Worm (Caenorhabditis elegans) whole organism, L4 larva: ENCODE measurements around the gene nhr-21.

Experiments used
- F26F4.8 ChIP-seq: fragments of 200-800 bp; sonication (Bioruptor generic); conservative IDR thresholded peaks from 2 replicates; pipeline ENCODE4 v1.3.6; 2022; ENCODE audit warnings: missing genetic modification characterization, missing compliant biosample characterization
- F44E2.7 ChIP-seq: fragments of 200-800 bp; sonication (Bioruptor generic); IDR thresholded peaks from 2 replicates; pipeline ENCODE4 v2.1.2; 2022; ENCODE audit warnings: missing genetic modification characterization, missing compliant biosample characterization
- Y48G9A.11 ChIP-seq: fragments of 200-800 bp; sonication (Bioruptor generic); IDR thresholded peaks from 2 replicates; pipeline ENCODE4 v1.3.6; 2022; ENCODE audit warnings: missing genetic modification reagents, missing genetic modification characterization, missing compliant biosample characterization
- Y5F2A.4 ChIP-seq: fragments of 200-800 bp; sonication (Bioruptor generic); optimal IDR thresholded peaks from 2 replicates; lab custom pipeline; 2018; ENCODE audit warnings: mild to moderate bottlenecking, missing genetic modification characterization, missing compliant biosample characterization
- aha-1 ChIP-seq: fragments of 150-350 bp; peaks from one replicate; lab custom pipeline; 2014; ENCODE audit warnings: missing biosample characterization, missing genetic modification characterization
- ama-1 ChIP-seq: fragments of 150-350 bp; optimal IDR thresholded peaks from 2 replicates; lab custom pipeline; 2014; ENCODE audit warnings: inconsistent platforms, mixed read lengths
- attf-4 ChIP-seq: sonication (generic microtip); optimal IDR thresholded peaks from 3 replicates; lab custom pipeline; 2017; ENCODE audit warnings: missing biosample characterization, missing genetic modification characterization
- ceh-28 ChIP-seq: fragments of 150-350 bp; optimal IDR thresholded peaks from 2 replicates; lab custom pipeline; 2014; ENCODE audit warnings: missing biosample characterization, missing genetic modification reagents, missing genetic modification characterization
- ceh-62 ChIP-seq: sonication (generic microtip); optimal IDR thresholded peaks from 2 replicates; lab custom pipeline; 2017; ENCODE audit warnings: missing biosample characterization, missing genetic modification characterization
- cey-2 ChIP-seq: sonication (generic microtip); optimal IDR thresholded peaks from 3 replicates; lab custom pipeline; 2017; ENCODE audit warnings: missing genetic modification characterization, mild to moderate bottlenecking, missing compliant biosample characterization, antibody characterized with exemption, borderline replicate concordance; ENCODE audit not compliant: insufficient read depth
- daf-12 ChIP-seq: fragments of 150-350 bp; optimal IDR thresholded peaks from 2 replicates; lab custom pipeline; 2014; ENCODE audit warnings: missing biosample characterization, missing genetic modification reagents, missing genetic modification characterization
- daf-19 ChIP-seq: fragments of 200-800 bp; sonication (Bioruptor generic); conservative IDR thresholded peaks from 2 replicates; pipeline ENCODE4 v1.3.6; 2022; ENCODE audit warnings: missing genetic modification characterization, missing compliant biosample characterization
- daf-8 ChIP-seq: fragments of 200-800 bp; sonication (Bioruptor generic); IDR thresholded peaks from 2 replicates; pipeline ENCODE4 v1.3.6; 2022; ENCODE audit warnings: missing genetic modification characterization, missing compliant biosample characterization
- duxl-1 ChIP-seq: sonication (generic microtip); optimal IDR thresholded peaks from 2 replicates; lab custom pipeline; 2016; ENCODE audit warnings: mild to moderate bottlenecking, missing genetic modification characterization, moderate library complexity, missing compliant biosample characterization; ENCODE audit not compliant: poor library complexity
- fos-1 ChIP-seq: fragments of 150-350 bp; optimal IDR thresholded peaks from 2 replicates; lab custom pipeline; 2014; ENCODE audit warnings: missing biosample characterization, missing genetic modification characterization
- gei-8 ChIP-seq: fragments of 200-800 bp; sonication (Bioruptor generic); optimal IDR thresholded peaks from 2 replicates; lab custom pipeline; 2018; ENCODE audit warnings: mild to moderate bottlenecking, missing genetic modification characterization, missing compliant biosample characterization
- hif-1 ChIP-seq, 2 experiments: sonication (generic microtip); optimal IDR thresholded peaks; 2 replicates each; lab custom pipeline; 2016 to 2017; ENCODE audit warnings: missing compliant biosample characterization in 2 of 2, missing genetic modification characterization in 2 of 2, missing genetic modification reagents in 2 of 2, missing genotype in 2 of 2, mild to moderate bottlenecking in 1 of 2
- hmg-1.1 ChIP-seq: fragments of 200-800 bp; sonication (Bioruptor generic); IDR thresholded peaks from 2 replicates; pipeline ENCODE4 v1.3.6; 2022; ENCODE audit warnings: missing genetic modification reagents, missing genetic modification characterization, missing compliant biosample characterization
- lin-1 ChIP-seq: fragments of 200-800 bp; sonication (Bioruptor generic); IDR thresholded peaks from 2 replicates; pipeline ENCODE4 v1.3.6; 2022; ENCODE audit warnings: missing genetic modification reagents, missing genetic modification characterization, missing compliant biosample characterization
- lin-13 ChIP-seq: fragments of 150-350 bp; optimal IDR thresholded peaks from 2 replicates; lab custom pipeline; 2014; ENCODE audit warnings: missing biosample characterization, missing genetic modification reagents, missing genetic modification characterization
- lin-15B ChIP-seq: fragments of 150-350 bp; sonication (generic microtip); optimal IDR thresholded peaks from 3 replicates; lab custom pipeline; 2014; ENCODE audit warnings: missing biosample characterization, missing genetic modification characterization
- lin-29 ChIP-seq: fragments of 200-800 bp; sonication (Bioruptor generic); IDR thresholded peaks from 2 replicates; pipeline ENCODE4 v1.3.6; 2022; ENCODE audit warnings: missing genetic modification reagents, missing genetic modification characterization, missing compliant biosample characterization
- lin-39 ChIP-seq: fragments of 150-350 bp; optimal IDR thresholded peaks from 2 replicates; lab custom pipeline; 2014; ENCODE audit warnings: missing biosample characterization, missing genetic modification reagents, missing genetic modification characterization
- lir-3 ChIP-seq: sonication (generic microtip); optimal IDR thresholded peaks from 2 replicates; lab custom pipeline; 2016; ENCODE audit warnings: mild to moderate bottlenecking, missing genetic modification characterization, missing compliant biosample characterization
- lsy-2 ChIP-seq, 2 experiments: fragments of 150-350 bp in 1 of 2; sonication (generic microtip) in 1 of 2; optimal IDR thresholded peaks; 2 replicates each; lab custom pipeline; 2014 to 2017; ENCODE audit warnings: missing biosample characterization in 2 of 2, missing genetic modification characterization in 2 of 2
- madf-5 ChIP-seq, 2 experiments: fragments of 200-800 bp; sonication (Bioruptor generic); IDR thresholded peaks; 2 replicates each; pipeline ENCODE4 v1.3.6; 2022; ENCODE audit warnings: missing compliant biosample characterization in 2 of 2, missing genetic modification characterization in 2 of 2
- mdl-1 ChIP-seq, 2 experiments: fragments of 150-350 bp in 1 of 2; sonication (generic microtip) in 1 of 2; optimal IDR thresholded peaks; 2 replicates each; lab custom pipeline; 2014 to 2017; ENCODE audit warnings: missing biosample characterization in 2 of 2, missing genetic modification characterization in 2 of 2
- mep-1 ChIP-seq: fragments of 150-350 bp; sonication (generic microtip); optimal IDR thresholded peaks from 3 replicates; lab custom pipeline; 2014; ENCODE audit warnings: missing biosample characterization, missing genetic modification characterization
- mes-2 ChIP-seq: sonication (generic microtip); optimal IDR thresholded peaks from 2 replicates; lab custom pipeline; 2016; ENCODE audit warnings: missing genotype, mild to moderate bottlenecking, missing genetic modification characterization, missing compliant biosample characterization; ENCODE audit not compliant: poor library complexity, severe bottlenecking
- mxl-3 ChIP-seq: fragments of 200-800 bp; sonication (Bioruptor generic); optimal IDR thresholded peaks from 2 replicates; lab custom pipeline; 2018; ENCODE audit warnings: mild to moderate bottlenecking, missing genetic modification characterization, missing compliant biosample characterization
- nhr-10 ChIP-seq: fragments of 150-350 bp; optimal IDR thresholded peaks from 2 replicates; lab custom pipeline; 2014; ENCODE audit warnings: missing biosample characterization, missing genetic modification characterization
- nhr-102 ChIP-seq: sonication (generic microtip); optimal IDR thresholded peaks from 2 replicates; lab custom pipeline; 2016; ENCODE audit warnings: mild to moderate bottlenecking, missing genetic modification characterization, moderate library complexity, missing compliant biosample characterization
- nhr-237 ChIP-seq: sonication (generic microtip); optimal IDR thresholded peaks from 2 replicates; lab custom pipeline; 2017; ENCODE audit warnings: missing biosample characterization, missing genetic modification characterization
- nhr-25 ChIP-seq: sonication (generic microtip); optimal IDR thresholded peaks from 2 replicates; lab custom pipeline; 2017; ENCODE audit warnings: missing genetic modification characterization, mild to moderate bottlenecking, missing compliant biosample characterization, antibody characterized with exemption, moderate library complexity, borderline replicate concordance; ENCODE audit not compliant: insufficient read depth
- nhr-41 ChIP-seq: fragments of 200-800 bp; sonication (Bioruptor generic); IDR thresholded peaks from 2 replicates; pipeline ENCODE4 v1.3.6; 2022; ENCODE audit warnings: missing genetic modification reagents, missing genetic modification characterization, missing compliant biosample characterization
- nhr-42 ChIP-seq: fragments of 200-800 bp; sonication (Bioruptor generic); IDR thresholded peaks from 2 replicates; pipeline ENCODE4 v1.3.6; 2022; ENCODE audit warnings: missing genetic modification characterization, missing compliant biosample characterization
- nhr-48 ChIP-seq: sonication (generic microtip); optimal IDR thresholded peaks from 2 replicates; lab custom pipeline; 2016; ENCODE audit warnings: mild to moderate bottlenecking, missing genetic modification characterization, missing compliant biosample characterization
- nhr-76 ChIP-seq: fragments of 150-350 bp; optimal IDR thresholded peaks from 2 replicates; lab custom pipeline; 2014; ENCODE audit warnings: missing biosample characterization, missing genetic modification characterization
- nhr-77 ChIP-seq: fragments of 150-350 bp; optimal IDR thresholded peaks from 2 replicates; lab custom pipeline; 2014; ENCODE audit warnings: missing biosample characterization, missing genetic modification characterization
- php-3 ChIP-seq: fragments of 200-800 bp; sonication (Bioruptor generic); IDR thresholded peaks from 2 replicates; pipeline ENCODE4 v1.3.6; 2022; ENCODE audit warnings: missing genetic modification reagents, missing genetic modification characterization, missing compliant biosample characterization
- pqm-1 ChIP-seq: sonication (generic microtip); optimal IDR thresholded peaks from 2 replicates; lab custom pipeline; 2017; ENCODE audit warnings: missing biosample characterization, missing genetic modification characterization
- rbr-2 ChIP-seq: sonication (generic microtip); optimal IDR thresholded peaks from 2 replicates; lab custom pipeline; 2016; ENCODE audit warnings: missing genotype, missing genetic modification characterization, missing compliant biosample characterization
- skn-1 ChIP-seq: fragments of 150-350 bp; optimal IDR thresholded peaks from 2 replicates; lab custom pipeline; 2014; ENCODE audit warnings: missing biosample characterization, missing genetic modification characterization
- snpc-4 ChIP-seq: fragments of 150-350 bp; optimal IDR thresholded peaks from 2 replicates; lab custom pipeline; 2014; ENCODE audit warnings: missing biosample characterization, missing genetic modification characterization
- tag-97 ChIP-seq: fragments of 200-800 bp; sonication (Bioruptor generic); IDR thresholded peaks from 2 replicates; pipeline ENCODE4 v1.3.6; 2022; ENCODE audit warnings: missing genetic modification characterization, missing compliant biosample characterization
- tra-1 ChIP-seq: fragments of 200-800 bp; sonication (Bioruptor generic); IDR thresholded peaks from 2 replicates; pipeline ENCODE4 v1.3.6; 2022; ENCODE audit warnings: missing genetic modification reagents, missing genetic modification characterization, missing compliant biosample characterization
- unc-130 ChIP-seq: sonication (generic microtip); optimal IDR thresholded peaks from 2 replicates; lab custom pipeline; 2016; ENCODE audit warnings: missing genetic modification reagents, missing genetic modification characterization, missing compliant biosample characterization
- unc-62 ChIP-seq, 3 experiments: fragments of 150-350 bp in 1 of 3; sonication (generic microtip); optimal IDR thresholded peaks in 2 of 3; peaks in 1 of 3; 1 replicate in 1 of 3; 2 replicates in 2 of 3; lab custom pipeline; 2014 to 2017; ENCODE audit warnings: missing biosample characterization in 3 of 3, missing genetic modification characterization in 3 of 3, missing genetic modification reagents in 3 of 3, missing genotype in 1 of 3
- zag-1 ChIP-seq: fragments of 150-350 bp; optimal IDR thresholded peaks from 2 replicates; lab custom pipeline; 2014; ENCODE audit warnings: missing biosample characterization, missing genetic modification characterization
- zfp-2 ChIP-seq: sonication (generic microtip); optimal IDR thresholded peaks from 2 replicates; lab custom pipeline; 2016; ENCODE audit warnings: mild to moderate bottlenecking, missing genetic modification characterization, missing compliant biosample characterization
- ztf-11 ChIP-seq: fragments of 150-350 bp; optimal IDR thresholded peaks from 2 replicates; lab custom pipeline; 2014; ENCODE audit warnings: missing biosample characterization, missing genetic modification characterization
- ztf-7 ChIP-seq: fragments of 150-350 bp; optimal IDR thresholded peaks from 2 replicates; lab custom pipeline; 2014; ENCODE audit warnings: missing biosample characterization, missing genetic modification characterization

The nhr-21 gene

DNA sequence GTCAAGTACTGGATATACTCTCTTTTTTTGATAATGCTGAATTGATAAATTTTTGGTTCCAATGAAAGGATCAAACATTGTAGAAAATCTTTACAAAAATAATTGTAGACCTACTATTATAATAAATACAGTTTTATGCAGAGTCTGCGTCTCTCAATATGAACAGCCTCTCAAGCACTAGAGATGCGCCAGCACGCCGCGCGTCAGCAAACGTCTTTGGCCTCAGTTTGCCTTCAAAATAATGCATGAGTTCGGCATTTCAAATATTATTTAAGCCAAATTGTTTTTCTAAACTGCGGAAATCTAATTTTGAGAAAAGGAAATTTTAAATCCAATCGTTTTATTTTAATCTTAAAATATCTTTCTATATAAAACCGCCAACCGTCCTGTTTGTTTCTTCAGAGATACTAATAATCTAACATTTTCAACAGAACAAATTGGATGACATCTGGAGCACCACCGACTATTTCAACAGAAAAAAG, 37.3 kb upstream of the nhr-21 start, which contains the start of gene cul-4 (continued):
- peak; percentile 87 for TF ChIP-seq duxl-1 (tag; lab: Kevin White, UChicago)
- no peak for TF ChIP-seq ama-1 (lab: Kevin White, UChicago)
- peak; percentile 71 for TF ChIP-seq unc-130 (GFP tag; lab: Kevin White, UChicago)
- no peak for TF ChIP-seq ztf-7 (tag; lab: Kevin White, UChicago)
- no peak for TF ChIP-seq lir-3 (tag; lab: Kevin White, UChicago)
- no peak for TF ChIP-seq F44E2.7
- TF ChIP-seq nhr-25 (tag; lab: Kevin White, UChicago) = no peak
- no peak for TF ChIP-seq lin-29
- TF ChIP-seq madf-5 (GFP tag; IDR thresholded peaks at IDR 0.05; lab: Robert Waterston, UW) = no peak
- no peak for TF ChIP-seq attf-4 (tag; lab: Kevin White, UChicago)
- TF ChIP-seq zfp-2 = no peak
- TF ChIP-seq nhr-77 (tag; lab: Kevin White, UChicago) = no peak
- TF ChIP-seq nhr-42 (GFP tag; lab: Robert Waterston, UW) = no peak
- TF ChIP-seq lin-13 (GFP tag; lab: Kevin White, UChicago) = peak; percentile 25
- no peak for TF ChIP-seq cey-2 (tag; lab: Kevin White, UChicago)
- no peak for TF ChIP-seq daf-19 (GFP tag; lab: Robert Waterston, UW)
- TF ChIP-seq lsy-2 (tag; optimal IDR thresholded peaks at IDR 0.05; lab: Kevin White, UChicago) = no peak
- no peak for TF ChIP-seq unc-62 (GFP tag; optimal IDR thresholded peaks at IDR 0.05 in 1 of 2; lab: Kevin White, UChicago)
- no peak for TF ChIP-seq unc-62 (tag; optimal IDR thresholded peaks at IDR 0.05; lab: Kevin White, UChicago)
- peak; percentile 13 for TF ChIP-seq lin-15B
- peak; percentile 82 for TF ChIP-seq Y48G9A.11
- no peak for TF ChIP-seq zag-1 (tag; lab: Kevin White, UChicago)
- no peak for TF ChIP-seq skn-1
- TF ChIP-seq F26F4.8 (GFP tag; lab: Robert Waterston, UW) = no peak
- no peak for TF ChIP-seq nhr-237
- TF ChIP-seq ztf-11 (tag; lab: Kevin White, UChicago) = no peak
- TF ChIP-seq tag-97 (GFP tag; lab: Robert Waterston, UW) = no peak
- TF ChIP-seq mep-1 (tag; lab: Kevin White, UChicago) = no peak
- no peak for TF ChIP-seq lin-39 (tag; lab: Kevin White, UChicago)
- no peak for TF ChIP-seq tra-1 (GFP tag; lab: Robert Waterston, UW)
- no peak for TF ChIP-seq fos-1 (tag; lab: Kevin White, UChicago)
- TF ChIP-seq daf-12 (tag; lab: Kevin White, UChicago) = no peak
- TF ChIP-seq gei-8 = no peak
- TF ChIP-seq mxl-3 (GFP tag; lab: Kevin White, UChicago) = no peak
- no peak for TF ChIP-seq rbr-2 (tag; lab: Kevin White, UChicago)
- TF ChIP-seq daf-8 = no peak
- TF ChIP-seq nhr-102 (tag; lab: Kevin White, UChicago) = no peak
- TF ChIP-seq pqm-1 (tag; lab: Kevin White, UChicago) = no peak
- no peak for TF ChIP-seq mdl-1 (tag; optimal IDR thresholded peaks at IDR 0.05; lab: Kevin White, UChicago)
- peak; percentile 96 for TF ChIP-seq aha-1
- TF ChIP-seq ceh-62 (tag; lab: Kevin White, UChicago) = no peak
- TF ChIP-seq Y5F2A.4 (GFP tag; lab: Kevin White, UChicago) = no peak
- no peak for TF ChIP-seq ceh-28 (tag; lab: Kevin White, UChicago)
- TF ChIP-seq php-3 (GFP tag; lab: Robert Waterston, UW) = peak; percentile 23; the same call in 1 of the 2 replicates
- TF ChIP-seq mes-2 (tag; lab: Kevin White, UChicago) = peak; percentile 92
- TF ChIP-seq nhr-10 = no peak
- TF ChIP-seq lin-1 (GFP tag; lab: Robert Waterston, UW) = no peak
- TF ChIP-seq nhr-41 (GFP tag; lab: Robert Waterston, UW) = no peak
- TF ChIP-seq nhr-76 (tag; lab: Kevin White, UChicago) = no peak
- TF ChIP-seq nhr-48 (tag; lab: Kevin White, UChicago) = no peak
- TF ChIP-seq snpc-4 (tag; lab: Kevin White, UChicago) = no peak
- no peak for TF ChIP-seq hif-1 (tag; optimal IDR thresholded peaks at IDR 0.05; lab: Kevin White, UChicago)
- TF ChIP-seq hmg-1.1 (GFP tag; lab: Robert Waterston, UW) = peak; percentile 48
